Worm (Caenorhabditis elegans) whole organism, dauer: ENCODE results near the gene T03G11.9.

ENCODE experiments used
- unc-62 ChIP-seq: sonication (generic microtip); optimal IDR thresholded peaks from 2 replicates; lab custom pipeline; 2017; ENCODE audit warnings: missing biosample characterization, missing genetic modification reagents, missing genetic modification characterization

Gene T03G11.9

DNA sequence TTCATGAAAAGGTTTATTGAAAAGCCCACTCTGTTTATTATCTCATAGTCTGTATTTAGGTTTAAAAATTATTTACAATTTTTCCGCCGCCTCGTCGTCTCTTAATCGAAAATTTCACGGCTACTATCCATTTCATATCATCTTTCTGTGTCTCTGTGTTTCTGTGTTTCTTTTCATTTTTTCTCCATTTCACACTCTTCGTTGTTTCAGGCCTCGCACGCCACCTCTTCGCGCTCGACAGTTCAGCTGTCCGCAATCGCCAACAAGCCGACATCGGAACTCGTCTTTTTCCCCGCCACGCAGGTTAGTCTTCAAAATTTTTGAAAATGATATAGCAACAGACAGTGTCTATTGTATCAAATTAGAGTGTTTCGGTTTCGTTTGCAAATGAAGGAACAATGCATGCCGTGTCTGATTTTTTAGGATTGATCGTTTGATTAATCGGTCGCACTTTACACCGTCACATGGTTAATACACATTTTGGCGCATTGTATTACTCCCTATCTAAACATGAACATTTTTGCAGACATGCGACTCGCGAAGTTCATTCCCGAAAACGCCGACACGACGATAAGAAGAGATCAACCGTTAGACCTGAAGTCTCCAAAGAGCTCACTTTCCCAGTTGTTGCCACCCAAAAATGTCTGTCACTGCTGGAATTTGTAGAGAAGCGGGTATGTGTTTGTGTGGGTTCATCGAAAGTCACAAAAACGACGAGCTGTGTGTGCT lies 27.1 kb downstream of the T03G11.9 start:
- TF ChIP-seq unc-62, result no peak

DNA sequence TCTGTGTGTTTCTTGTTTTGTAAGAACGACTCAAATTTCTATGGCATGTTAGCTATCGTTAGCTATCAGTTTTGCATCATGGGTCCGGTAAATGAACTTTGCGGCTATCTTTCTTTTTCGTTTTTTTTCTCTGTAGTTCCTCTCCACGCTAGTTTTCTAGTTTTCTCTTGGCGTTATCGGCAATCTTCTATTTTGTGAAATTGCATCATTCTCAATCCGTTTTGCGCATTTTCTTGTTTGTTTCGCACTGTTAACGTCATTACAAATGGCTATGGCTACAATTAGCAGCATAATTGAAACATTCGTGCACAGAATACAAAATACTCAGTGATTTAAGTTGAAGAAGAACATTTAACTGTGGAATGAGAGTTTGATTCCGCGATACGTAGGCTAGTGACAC lies 29.0 kb downstream of the T03G11.9 start:
- TF ChIP-seq unc-62, result no peak

DNA sequence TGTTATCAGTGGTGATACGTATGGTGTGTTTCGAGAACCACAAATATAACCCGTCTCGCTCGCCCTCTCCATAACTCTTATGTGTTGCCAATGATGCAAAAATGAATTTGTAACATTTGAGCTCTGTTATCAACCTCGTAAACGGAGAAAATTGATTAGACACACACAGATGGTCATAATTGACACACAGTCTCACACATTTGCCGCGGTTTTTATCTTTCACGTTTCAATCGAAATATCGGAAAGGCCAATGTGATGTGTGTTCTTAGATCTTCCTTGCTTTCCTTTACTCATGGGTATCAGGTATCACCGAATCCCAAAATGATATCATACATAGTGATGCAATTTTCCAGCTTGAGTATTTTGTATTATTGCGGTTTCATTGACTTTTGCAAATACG lies 29.5 kb downstream of the T03G11.9 start:
- no peak for TF ChIP-seq unc-62

DNA sequence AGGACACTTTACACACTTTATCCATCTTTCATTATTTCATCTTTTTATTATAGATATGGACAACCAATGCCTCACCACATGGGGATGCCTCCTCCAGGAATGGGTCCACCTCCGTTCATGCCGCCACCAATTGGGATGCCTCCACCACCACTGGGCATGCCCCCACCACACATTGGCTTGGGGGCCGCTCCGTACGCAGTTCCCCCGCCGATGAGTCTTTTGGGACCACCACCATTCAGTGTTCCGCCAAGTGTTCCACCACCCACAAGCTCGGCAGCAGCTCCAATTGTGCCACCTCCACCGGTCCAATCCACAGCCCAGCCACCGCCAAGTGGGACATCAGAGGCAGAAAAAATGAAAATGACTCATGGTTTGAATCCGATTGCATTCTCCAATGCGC lies 30.8 kb downstream of the T03G11.9 start:
- TF ChIP-seq unc-62, result no peak

DNA sequence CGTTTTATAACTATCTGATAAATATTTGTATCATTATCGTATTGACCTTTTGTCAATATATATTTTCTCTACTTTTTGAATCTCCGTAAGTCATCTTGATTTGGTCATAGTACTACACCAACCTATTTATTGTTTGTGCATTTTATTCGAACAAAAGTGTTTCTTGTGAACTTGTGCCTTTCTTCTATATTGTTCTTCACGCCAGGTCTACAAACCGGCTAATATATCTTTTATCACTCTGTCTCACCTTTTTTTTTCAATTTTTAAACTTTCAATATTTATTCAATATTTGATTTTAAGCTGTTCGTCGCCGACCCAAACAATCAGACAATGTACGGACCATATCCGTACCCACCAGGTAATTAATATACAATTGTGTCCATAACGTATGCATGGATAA lies 32.0 kb downstream of the T03G11.9 start, which contains the start of gene hrpa-2:
Gene hrpa-2 (plus strand): TSS at position 301 of the 400 bp plus-strand sequence.
- no peak for TF ChIP-seq unc-62

DNA sequence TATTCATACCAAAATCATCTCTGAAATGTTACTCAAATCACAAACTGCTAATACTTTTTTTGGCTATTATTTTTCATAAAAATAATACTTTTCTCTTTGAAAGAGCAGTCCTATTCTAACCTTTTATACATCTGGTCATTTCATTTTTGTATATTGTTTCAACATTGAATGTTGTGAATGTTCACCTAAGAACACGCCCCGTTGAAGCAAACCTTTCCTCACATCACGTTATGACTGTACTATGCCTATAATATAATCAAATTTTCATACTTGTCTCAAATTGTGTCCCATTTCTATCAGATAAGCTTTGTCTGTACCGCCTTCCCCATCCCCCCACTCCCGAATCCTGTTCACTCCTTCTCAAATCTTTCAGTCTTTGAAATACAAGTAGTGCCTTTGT lies 34.3 kb downstream of the T03G11.9 start:
- TF ChIP-seq unc-62, result no peak

DNA sequence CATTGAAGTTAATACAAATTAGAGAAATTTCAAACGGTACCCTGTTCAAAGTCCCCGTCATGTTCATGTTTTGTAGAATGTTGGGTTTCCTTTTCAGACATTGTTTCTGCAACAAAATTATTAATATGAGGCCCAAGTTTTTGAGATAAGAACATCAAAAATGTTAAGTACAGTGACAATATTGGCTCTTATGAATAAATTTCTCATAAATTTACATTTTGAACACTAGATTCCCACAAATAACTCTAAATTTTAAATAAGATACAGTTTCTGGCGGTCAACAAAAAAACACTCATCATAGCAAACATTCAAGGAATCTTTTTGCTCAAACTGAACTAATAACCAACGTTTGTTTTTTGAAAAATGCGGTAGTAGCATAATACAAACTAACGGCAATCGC lies 42.2 kb downstream of the T03G11.9 start, which contains the start of gene H28G03.3:
Gene H28G03.3 (minus strand): TSS at position 101 of the 400 bp plus-strand sequence.
- no peak for TF ChIP-seq unc-62
